Fruit fly (Drosophila melanogaster) whole organism, adult: ENCODE results near the gene CG32428.

ENCODE experiments used
- CG7045 ChIP-seq: fragments of 200-800 bp; sonication (Bioruptor generic); optimal IDR thresholded peaks from 2 replicates; lab custom pipeline; 2017; ENCODE audit warnings: missing biosample characterization, mild to moderate bottlenecking, missing genetic modification characterization
- CG7101 ChIP-seq: fragments of 200-800 bp; sonication (Bioruptor generic); optimal IDR thresholded peaks from 2 replicates; lab custom pipeline; 2018; ENCODE audit warnings: missing biosample characterization, mild to moderate bottlenecking, missing genetic modification characterization, moderate library complexity
- Clk ChIP-seq: fragments of 200-800 bp; sonication (Bioruptor generic); optimal IDR thresholded peaks from 2 replicates; lab custom pipeline; 2017; ENCODE audit warnings: missing biosample characterization, missing genetic modification characterization
- bab1 ChIP-seq: fragments of 200-800 bp; sonication (Bioruptor generic); optimal IDR thresholded peaks from 3 replicates; lab custom pipeline; 2019; ENCODE audit warnings: missing biosample characterization, mild to moderate bottlenecking, missing genetic modification characterization, moderate library complexity
- cnc ChIP-seq, 2 experiments: fragments of >200 bp; optimal IDR thresholded peaks; 2 replicates each; lab custom pipeline; 2017
- kay ChIP-seq: fragments of 200-800 bp; sonication (Bioruptor generic); peaks from one replicate; lab custom pipeline; 2016; ENCODE audit warnings: missing biosample characterization, missing genetic modification characterization, borderline replicate concordance
- ovo ChIP-seq: fragments of 200-800 bp; sonication (Bioruptor generic); optimal IDR thresholded peaks from 2 replicates; lab custom pipeline; 2016; ENCODE audit warnings: missing biosample characterization, missing genetic modification characterization

- TF ChIP-seq CG7045 (GFP tag; lab: Kevin White, UChicago) (no peak), CG7101 (no peak), cnc (optimal IDR thresholded peaks at IDR 0.05; lab: Kevin White, UChicago) (no peak), Clk (no peak), bab1 (GFP tag; lab: Kevin White, UChicago) (no peak), ovo (GFP tag; lab: Kevin White, UChicago) (no peak), kay (GFP tag; lab: Kevin White, UChicago) (no peak)
Measured at dm6 chr3L:20436069-20436468, 37.5 kb downstream of the CG32428 start, which contains the start of the genes mRpL15 and CtIP.
